Worm (Caenorhabditis elegans) whole organism, late embryonic: ENCODE data around the gene ubq-1.

Source experiments
- C08G9.2 ChIP-seq: sonication (generic microtip); optimal IDR thresholded peaks from 2 replicates; lab custom pipeline; 2016; ENCODE audit warnings: mild to moderate bottlenecking, missing genetic modification characterization, moderate library complexity, missing compliant biosample characterization
- C38D4.7 ChIP-seq: fragments of 200-800 bp; sonication (Bioruptor generic); optimal IDR thresholded peaks from 2 replicates; lab custom pipeline; 2018; ENCODE audit warnings: mild to moderate bottlenecking, missing genetic modification characterization, moderate library complexity, missing compliant biosample characterization
- F13H6.1 ChIP-seq: sonication (generic microtip); optimal IDR thresholded peaks from 2 replicates; lab custom pipeline; 2016; ENCODE audit warnings: missing genetic modification characterization, missing compliant biosample characterization
- K02D7.2 ChIP-seq: sonication (generic microtip); optimal IDR thresholded peaks from 2 replicates; lab custom pipeline; 2017; ENCODE audit warnings: mild to moderate bottlenecking, missing genetic modification characterization, missing compliant biosample characterization
- K09A11.1 ChIP-seq: sonication (generic microtip); optimal IDR thresholded peaks from 2 replicates; lab custom pipeline; 2017; ENCODE audit warnings: antibody characterized with exemption, mild to moderate bottlenecking, missing genetic modification characterization, missing compliant biosample characterization; ENCODE audit not compliant: insufficient read depth
- ceh-14 ChIP-seq: sonication (generic microtip); optimal IDR thresholded peaks from 2 replicates; lab custom pipeline; 2016; ENCODE audit warnings: missing genotype, missing genetic modification characterization, missing compliant biosample characterization
- ceh-18 ChIP-seq: sonication (generic microtip); optimal IDR thresholded peaks from 2 replicates; lab custom pipeline; 2016; ENCODE audit warnings: missing genetic modification characterization, missing compliant biosample characterization
- ceh-19 ChIP-seq: fragments of 200-800 bp; sonication (Bioruptor generic); optimal IDR thresholded peaks from 2 replicates; lab custom pipeline; 2018; ENCODE audit warnings: mild to moderate bottlenecking, missing genetic modification characterization, missing compliant biosample characterization
- ceh-2 ChIP-seq: sonication (generic microtip); optimal IDR thresholded peaks from 2 replicates; lab custom pipeline; 2016; ENCODE audit warnings: missing genotype, missing genetic modification characterization, missing compliant biosample characterization
- ceh-24 ChIP-seq: sonication (generic microtip); optimal IDR thresholded peaks from 2 replicates; lab custom pipeline; 2016; ENCODE audit warnings: mild to moderate bottlenecking, missing genetic modification characterization, missing compliant biosample characterization
- ceh-30 ChIP-seq: fragments of 150-350 bp; optimal IDR thresholded peaks from 2 replicates; lab custom pipeline; 2014; ENCODE audit warnings: missing biosample characterization, missing genetic modification characterization
- ceh-45 ChIP-seq: fragments of 200-800 bp; sonication (Bioruptor generic); IDR thresholded peaks from 2 replicates; pipeline ENCODE4 v1.3.6; 2022; ENCODE audit warnings: missing genetic modification reagents, missing genetic modification characterization, missing compliant biosample characterization
- ceh-48 ChIP-seq: sonication (generic microtip); optimal IDR thresholded peaks from 2 replicates; lab custom pipeline; 2016; ENCODE audit warnings: missing genetic modification characterization, inconsistent platforms, missing compliant biosample characterization
- ceh-9 ChIP-seq: sonication (generic microtip); optimal IDR thresholded peaks from 2 replicates; lab custom pipeline; 2016; ENCODE audit warnings: mild to moderate bottlenecking, missing genetic modification characterization, inconsistent platforms, missing compliant biosample characterization
- dmd-4 ChIP-seq: sonication (generic microtip); optimal IDR thresholded peaks from 2 replicates; lab custom pipeline; 2016; ENCODE audit warnings: borderline replicate concordance, missing genetic modification characterization, missing compliant biosample characterization
- elt-2 ChIP-seq: sonication (generic microtip); optimal IDR thresholded peaks from 2 replicates; lab custom pipeline; 2016; ENCODE audit warnings: missing genetic modification reagents, missing genetic modification characterization, missing compliant biosample characterization
- ets-4 ChIP-seq: sonication (generic microtip); optimal IDR thresholded peaks from 2 replicates; lab custom pipeline; 2016; ENCODE audit warnings: missing genetic modification characterization, missing compliant biosample characterization
- fkh-6 ChIP-seq: sonication (generic microtip); optimal IDR thresholded peaks from 2 replicates; lab custom pipeline; 2016; ENCODE audit warnings: missing genetic modification characterization, missing compliant biosample characterization
- hlh-15 ChIP-seq: sonication (generic microtip); optimal IDR thresholded peaks from 2 replicates; lab custom pipeline; 2016; ENCODE audit warnings: missing genetic modification characterization, missing compliant biosample characterization
- hlh-30 ChIP-seq: sonication (generic microtip); optimal IDR thresholded peaks from 2 replicates; lab custom pipeline; 2017; ENCODE audit warnings: antibody characterized with exemption, missing genetic modification characterization, missing compliant biosample characterization; ENCODE audit not compliant: insufficient read depth
- hlh-6 ChIP-seq: sonication (generic microtip); optimal IDR thresholded peaks from 2 replicates; lab custom pipeline; 2016; ENCODE audit warnings: missing genotype, missing genetic modification characterization, missing compliant biosample characterization
- lim-6 ChIP-seq: sonication (generic microtip); optimal IDR thresholded peaks from 2 replicates; lab custom pipeline; 2016; ENCODE audit warnings: missing genetic modification characterization, missing compliant biosample characterization
- madf-2 ChIP-seq: sonication (generic microtip); optimal IDR thresholded peaks from 2 replicates; lab custom pipeline; 2017; ENCODE audit warnings: missing genetic modification characterization, missing compliant biosample characterization
- mec-3 ChIP-seq: sonication (generic microtip); optimal IDR thresholded peaks from 2 replicates; lab custom pipeline; 2016; ENCODE audit warnings: borderline replicate concordance, missing genetic modification characterization, missing compliant biosample characterization
- nhr-11 ChIP-seq: fragments of 150-350 bp; optimal IDR thresholded peaks from 2 replicates; lab custom pipeline; 2014; ENCODE audit warnings: missing biosample characterization, missing genetic modification characterization
- nhr-232 ChIP-seq: sonication (generic microtip); optimal IDR thresholded peaks from 2 replicates; lab custom pipeline; 2016; ENCODE audit warnings: missing genetic modification characterization, missing compliant biosample characterization
- npax-4 ChIP-seq: sonication (generic microtip); optimal IDR thresholded peaks from 2 replicates; lab custom pipeline; 2016; ENCODE audit warnings: missing genetic modification characterization, missing compliant biosample characterization
- pag-3 ChIP-seq: sonication (generic microtip); optimal IDR thresholded peaks from 2 replicates; lab custom pipeline; 2016; ENCODE audit warnings: missing compliant biosample characterization, missing genetic modification characterization, borderline replicate concordance
- pha-4 ChIP-seq: fragments of 150-350 bp; optimal IDR thresholded peaks from 2 replicates; lab custom pipeline; 2018; ENCODE audit warnings: missing biosample characterization, missing genetic modification reagents, missing genetic modification characterization
- ref-2 ChIP-seq: sonication (generic microtip); optimal IDR thresholded peaks from 2 replicates; lab custom pipeline; 2016; ENCODE audit warnings: missing genetic modification characterization, missing compliant biosample characterization
- rnt-1 ChIP-seq: sonication (generic microtip); optimal IDR thresholded peaks from 2 replicates; lab custom pipeline; 2016; ENCODE audit warnings: missing genetic modification characterization, missing compliant biosample characterization
- sdc-2 ChIP-seq: sonication (generic microtip); optimal IDR thresholded peaks from 2 replicates; lab custom pipeline; 2016; ENCODE audit warnings: missing genotype, missing genetic modification characterization, missing compliant biosample characterization
- sox-2 ChIP-seq: fragments of 200-800 bp; sonication (Bioruptor generic); IDR thresholded peaks from 2 replicates; pipeline ENCODE4 v1.3.6; 2022; ENCODE audit warnings: missing genetic modification reagents, missing genetic modification characterization, missing compliant biosample characterization
- syd-9 ChIP-seq: sonication (generic microtip); optimal IDR thresholded peaks from 2 replicates; lab custom pipeline; 2016; ENCODE audit warnings: mild to moderate bottlenecking, missing genetic modification characterization, moderate library complexity, missing compliant biosample characterization
- ttx-3 ChIP-seq: sonication (generic microtip); optimal IDR thresholded peaks from 2 replicates; lab custom pipeline; 2016; ENCODE audit warnings: missing genetic modification reagents, missing genetic modification characterization, missing compliant biosample characterization
- unc-3 ChIP-seq, 2 experiments: fragments of 200-800 bp in 1 of 2; sonication (Bioruptor generic) in 1 of 2; sonication (generic microtip) in 1 of 2; conservative IDR thresholded peaks in 1 of 2; optimal IDR thresholded peaks in 1 of 2; 2 replicates each; pipeline versions ENCODE4 v1.3.6 to Lab custom; 2016 to 2022; ENCODE audit warnings: missing compliant biosample characterization in 2 of 2, missing genetic modification characterization in 2 of 2, missing genetic modification reagents in 1 of 2
- ztf-16 ChIP-seq: sonication (generic microtip); optimal IDR thresholded peaks from 2 replicates; lab custom pipeline; 2017; ENCODE audit warnings: missing genetic modification characterization, missing compliant biosample characterization

The ubq-1 gene

ce11 chrIII:5932853-5933252 is 7.2 kb upstream of the ubq-1 start, which contains the start of gene zmp-1:
TSS of gene zmp-1 (minus strand) at chrIII:5932953.
- TF ChIP-seq K02D7.2 (tag; lab: Kevin White, UChicago) (no peak), sox-2 (GFP tag; lab: Robert Waterston, UW) (no peak), dmd-4 (tag; lab: Kevin White, UChicago) (no peak), fkh-6 (tag; lab: Kevin White, UChicago) (no peak), ceh-9 (tag; lab: Kevin White, UChicago) (no peak)

DNA sequence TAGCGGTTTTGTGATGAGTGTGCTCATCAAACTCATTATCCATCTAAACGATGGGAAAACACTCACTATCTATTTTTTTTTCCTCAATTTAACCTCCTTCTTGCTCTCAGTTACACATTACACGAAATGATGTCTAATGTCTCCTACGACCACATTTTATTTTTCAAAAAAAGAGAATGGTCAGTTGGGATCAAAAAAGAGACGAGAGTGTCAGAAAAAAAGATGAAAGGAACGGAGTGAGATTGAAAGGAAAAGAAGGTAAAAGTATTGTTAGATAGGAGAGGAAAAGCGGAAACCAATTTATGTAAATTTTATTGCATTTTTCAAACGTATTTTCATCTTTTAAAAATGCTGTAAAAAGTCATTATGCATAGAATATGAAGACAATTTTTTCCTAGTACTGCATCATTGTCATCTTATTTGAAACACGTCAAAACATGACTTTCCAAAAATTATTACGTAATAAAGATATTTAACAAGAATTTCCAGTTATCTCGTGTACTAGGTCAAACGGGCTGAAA is 5.9 kb upstream of the ubq-1 start:
- TF ChIP-seq ceh-14 (tag; lab: Kevin White, UChicago) = no peak

DNA sequence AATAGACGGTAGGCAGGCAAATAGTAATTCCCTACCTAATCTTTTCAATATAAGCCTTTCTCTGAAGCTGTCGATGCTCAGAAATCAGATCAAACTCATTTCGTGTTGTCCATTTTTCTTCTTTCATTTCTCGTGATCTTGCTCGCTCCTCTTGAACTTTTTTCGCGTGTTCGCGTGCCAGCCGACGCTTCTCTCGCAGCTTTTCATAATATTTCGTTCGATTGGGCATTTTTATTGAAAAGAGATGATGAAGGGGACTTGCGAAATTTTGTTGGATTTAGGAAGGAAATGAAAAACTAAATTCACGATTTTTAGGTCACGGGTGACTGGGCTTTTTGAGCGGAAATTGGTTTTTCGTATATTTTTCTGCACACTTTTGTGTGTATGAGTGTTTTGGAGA is 3.1 kb upstream of the ubq-1 start, which contains the start of gene EGAP1.1:
Gene EGAP1.1 (minus strand): TSS at position 229 of the 400 bp plus-strand sequence.
- TF ChIP-seq ceh-45 (GFP tag; lab: Robert Waterston, UW) (no peak), lim-6 (tag; lab: Kevin White, UChicago) (no peak), mec-3 (tag; lab: Kevin White, UChicago) (no peak), ceh-19 (GFP tag; lab: Kevin White, UChicago) (no peak), C38D4.7 (no peak), C08G9.2 (tag; lab: Kevin White, UChicago) (no peak), hlh-15 (tag; lab: Kevin White, UChicago) (no peak), nhr-11 (tag; lab: Kevin White, UChicago) (no peak), hlh-6 (tag; lab: Kevin White, UChicago) (no peak), madf-2 (tag; lab: Kevin White, UChicago) (no peak), ttx-3 (no peak), ceh-48 (tag; lab: Kevin White, UChicago) (no peak), pha-4 (no peak), unc-3 (GFP tag; conservative IDR thresholded peaks at IDR 0.05; lab: Robert Waterston, UW) (no peak), unc-3 (tag; optimal IDR thresholded peaks at IDR 0.05; lab: Kevin White, UChicago) (no peak), npax-4 (tag; lab: Kevin White, UChicago) (no peak), hlh-30 (tag; lab: Kevin White, UChicago) (no peak), ztf-16 (tag; lab: Kevin White, UChicago) (no peak), ceh-24 (no peak)

DNA sequence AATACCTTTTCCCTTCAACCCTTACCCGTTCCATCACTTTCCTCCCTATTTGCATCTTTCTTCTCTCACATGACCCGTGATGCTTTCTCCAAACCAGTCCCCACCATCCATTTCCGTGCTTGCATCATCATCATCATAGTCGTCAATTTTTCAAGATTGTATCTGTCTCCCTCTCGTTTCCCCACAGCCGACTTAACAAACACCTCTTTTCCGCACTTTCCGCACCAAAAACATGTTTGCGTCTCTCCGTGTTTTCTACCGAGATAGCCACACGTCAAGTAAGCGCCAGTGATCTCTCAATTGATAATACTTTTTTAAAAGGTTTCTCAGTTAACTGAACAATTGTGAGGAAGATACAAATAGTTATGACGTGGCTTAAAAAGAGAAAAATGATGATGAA is 2.0 kb upstream of the ubq-1 start:
- TF ChIP-seq ref-2 = peak; percentile 2
- peak; percentile 75 for TF ChIP-seq ets-4 (tag; lab: Kevin White, UChicago)
- TF ChIP-seq ceh-18 (tag; lab: Kevin White, UChicago) = peak; percentile 39
- TF ChIP-seq sdc-2 (tag; lab: Kevin White, UChicago) = no peak
- TF ChIP-seq pag-3 (tag; lab: Kevin White, UChicago) = no peak
- no peak for TF ChIP-seq nhr-232 (tag; lab: Kevin White, UChicago)
- no peak for TF ChIP-seq C08G9.2 (tag; lab: Kevin White, UChicago)
- TF ChIP-seq syd-9 (tag; lab: Kevin White, UChicago) = no peak
- no peak for TF ChIP-seq unc-3 (GFP tag; conservative IDR thresholded peaks at IDR 0.05; lab: Robert Waterston, UW)
- TF ChIP-seq unc-3 (tag; optimal IDR thresholded peaks at IDR 0.05; lab: Kevin White, UChicago) = no peak
- no peak for TF ChIP-seq ceh-2 (tag; lab: Kevin White, UChicago)
- TF ChIP-seq K09A11.1 (tag; lab: Kevin White, UChicago) = no peak
- no peak for TF ChIP-seq ceh-30 (tag; lab: Kevin White, UChicago)
- TF ChIP-seq rnt-1 = peak; percentile 44
- no peak for TF ChIP-seq elt-2
- peak; percentile 36 for TF ChIP-seq F13H6.1 (tag; lab: Kevin White, UChicago)
- TF ChIP-seq hlh-30 (tag; lab: Kevin White, UChicago) = peak; percentile 60
- no peak for TF ChIP-seq nhr-11 (tag; lab: Kevin White, UChicago)
